Worm (Caenorhabditis elegans) whole organism, L3 larva: ENCODE measurements around the gene C30G4.4.

Experiments
- ZK546.5 ChIP-seq: sonication (generic microtip); optimal IDR thresholded peaks from 2 replicates; lab custom pipeline; 2017; ENCODE audit warnings: missing biosample characterization, missing genetic modification characterization
- aly-2 ChIP-seq: fragments of 150-350 bp; optimal IDR thresholded peaks from 2 replicates; lab custom pipeline; 2014; ENCODE audit warnings: missing biosample characterization, missing genetic modification characterization
- ama-1 ChIP-seq: fragments of 150-350 bp; optimal IDR thresholded peaks from 2 replicates; lab custom pipeline; 2018
- ceh-16 ChIP-seq: sonication (generic microtip); optimal IDR thresholded peaks from 2 replicates; lab custom pipeline; 2017; ENCODE audit warnings: missing biosample characterization, missing genetic modification characterization
- ceh-9 ChIP-seq: sonication (generic microtip); optimal IDR thresholded peaks from 2 replicates; lab custom pipeline; 2018; ENCODE audit warnings: missing biosample characterization, missing genetic modification characterization
- daf-12 ChIP-seq: fragments of 150-350 bp; optimal IDR thresholded peaks from 2 replicates; lab custom pipeline; 2014; ENCODE audit warnings: missing biosample characterization, missing genetic modification reagents, missing genetic modification characterization
- egl-27 ChIP-seq: sonication (generic microtip); optimal IDR thresholded peaks from 4 replicates; lab custom pipeline; 2017; ENCODE audit warnings: missing biosample characterization, missing genetic modification reagents, missing genetic modification characterization
- egl-5 ChIP-seq: fragments of 150-350 bp; optimal IDR thresholded peaks from 2 replicates; lab custom pipeline; 2017; ENCODE audit warnings: missing biosample characterization, missing genetic modification reagents, missing genetic modification characterization, inconsistent platforms
- elt-1 ChIP-seq: fragments of 150-350 bp; optimal IDR thresholded peaks from 2 replicates; lab custom pipeline; 2014; ENCODE audit warnings: missing biosample characterization, missing genetic modification characterization
- elt-2 ChIP-seq: sonication (generic microtip); optimal IDR thresholded peaks from 2 replicates; lab custom pipeline; 2016; ENCODE audit warnings: missing genetic modification reagents, mild to moderate bottlenecking, missing genetic modification characterization, missing compliant biosample characterization
- eor-1 ChIP-seq, 2 experiments: fragments of 150-350 bp; optimal IDR thresholded peaks; 2 replicates each; lab custom pipeline; 2014 to 2018; ENCODE audit warnings: missing biosample characterization in 2 of 2, missing genetic modification characterization in 2 of 2
- fkh-10 ChIP-seq: sonication (generic microtip); optimal IDR thresholded peaks from 2 replicates; lab custom pipeline; 2017; ENCODE audit warnings: missing biosample characterization, missing genetic modification reagents, missing genetic modification characterization
- fkh-2 ChIP-seq: fragments of 150-350 bp; optimal IDR thresholded peaks from 2 replicates; lab custom pipeline; 2014; ENCODE audit warnings: missing biosample characterization, missing genetic modification reagents, missing genetic modification characterization
- fos-1 ChIP-seq: fragments of 150-350 bp; optimal IDR thresholded peaks from 2 replicates; lab custom pipeline; 2014; ENCODE audit warnings: missing biosample characterization, missing genetic modification characterization
- hmg-11 ChIP-seq: sonication (generic microtip); optimal IDR thresholded peaks from 2 replicates; lab custom pipeline; 2016; ENCODE audit warnings: missing genetic modification characterization, missing compliant biosample characterization
- lin-15B ChIP-seq: fragments of 150-350 bp; optimal IDR thresholded peaks from 2 replicates; lab custom pipeline; 2014; ENCODE audit warnings: missing biosample characterization, missing genetic modification characterization
- lin-39 ChIP-seq: fragments of 150-350 bp; optimal IDR thresholded peaks from 2 replicates; lab custom pipeline; 2018; ENCODE audit warnings: missing biosample characterization, missing genetic modification reagents, missing genetic modification characterization
- lsy-12 ChIP-seq: sonication (generic microtip); optimal IDR thresholded peaks from 2 replicates; lab custom pipeline; 2016; ENCODE audit warnings: mild to moderate bottlenecking, missing genetic modification characterization, missing compliant biosample characterization
- mdl-1 ChIP-seq: fragments of 150-350 bp; optimal IDR thresholded peaks from 2 replicates; lab custom pipeline; 2014; ENCODE audit warnings: missing biosample characterization, missing genetic modification characterization
- mml-1 ChIP-seq: fragments of 150-350 bp; sonication (generic microtip); optimal IDR thresholded peaks from 3 replicates; lab custom pipeline; 2014; ENCODE audit warnings: missing biosample characterization, missing genetic modification characterization
- nhr-23 ChIP-seq: fragments of 150-350 bp; optimal IDR thresholded peaks from 2 replicates; lab custom pipeline; 2014; ENCODE audit warnings: missing biosample characterization, missing genetic modification reagents, missing genetic modification characterization
- nhr-237 ChIP-seq: fragments of 150-350 bp; optimal IDR thresholded peaks from 2 replicates; lab custom pipeline; 2014; ENCODE audit warnings: missing biosample characterization, missing genetic modification characterization
- nhr-25 ChIP-seq: sonication (generic microtip); optimal IDR thresholded peaks from 2 replicates; lab custom pipeline; 2017; ENCODE audit warnings: missing biosample characterization, missing genetic modification characterization
- nhr-43 ChIP-seq: sonication (generic microtip); optimal IDR thresholded peaks from 2 replicates; lab custom pipeline; 2016; ENCODE audit warnings: mild to moderate bottlenecking, missing genetic modification characterization, missing compliant biosample characterization; ENCODE audit not compliant: poor library complexity, severe bottlenecking
- nhr-67 ChIP-seq: fragments of 150-350 bp; optimal IDR thresholded peaks from 2 replicates; lab custom pipeline; 2014; ENCODE audit warnings: missing biosample characterization, missing genetic modification characterization
- nhr-77 ChIP-seq: fragments of 150-350 bp; optimal IDR thresholded peaks from 2 replicates; lab custom pipeline; 2014; ENCODE audit warnings: missing biosample characterization, missing genetic modification characterization
- pha-4 ChIP-seq: fragments of 150-350 bp; optimal IDR thresholded peaks from 2 replicates; lab custom pipeline; 2014; ENCODE audit warnings: missing biosample characterization, missing genetic modification reagents, missing genetic modification characterization
- pqm-1 ChIP-seq: fragments of 150-350 bp; optimal IDR thresholded peaks from 2 replicates; lab custom pipeline; 2017; ENCODE audit warnings: missing biosample characterization, missing genetic modification characterization, inconsistent platforms
- sea-2 ChIP-seq: fragments of 150-350 bp; sonication (generic microtip); optimal IDR thresholded peaks from 4 replicates; lab custom pipeline; 2014; ENCODE audit warnings: missing biosample characterization, missing genetic modification reagents, missing genetic modification characterization
- skn-1 ChIP-seq: fragments of 150-350 bp; optimal IDR thresholded peaks from 2 replicates; lab custom pipeline; 2014; ENCODE audit warnings: missing biosample characterization, missing genetic modification characterization
- snpc-4 ChIP-seq: fragments of 150-350 bp; optimal IDR thresholded peaks from 2 replicates; lab custom pipeline; 2014; ENCODE audit warnings: missing biosample characterization, missing genetic modification characterization
- tbx-2 ChIP-seq: sonication (generic microtip); optimal IDR thresholded peaks from 2 replicates; lab custom pipeline; 2016; ENCODE audit warnings: mild to moderate bottlenecking, missing genetic modification characterization, missing compliant biosample characterization
- ztf-4 ChIP-seq: fragments of 150-350 bp; optimal IDR thresholded peaks from 2 replicates; lab custom pipeline; 2014; ENCODE audit warnings: missing biosample characterization, missing genetic modification characterization

The C30G4.4 gene

DNA sequence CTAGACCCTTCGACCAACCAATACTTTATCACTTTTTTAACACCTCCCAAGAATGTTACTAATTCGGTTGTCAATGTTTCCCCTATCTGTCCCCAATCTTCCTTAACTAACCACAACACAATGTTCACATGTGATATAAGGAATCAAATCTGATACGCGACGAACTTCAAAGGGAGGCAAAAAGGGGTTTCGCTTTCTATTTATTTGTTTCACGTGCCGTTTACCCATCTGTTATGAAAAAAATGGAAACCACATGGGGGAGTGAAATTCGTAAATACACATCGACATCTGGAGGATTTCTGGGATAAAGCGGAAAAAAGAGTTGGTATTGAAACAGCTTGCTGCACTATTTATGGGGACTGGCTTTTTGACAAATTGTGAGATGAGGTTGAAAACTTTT lies 9.8 kb downstream of the C30G4.4 start:
- TF ChIP-seq pha-4: peak; percentile 40
- TF ChIP-seq ztf-4: no peak
- peak; percentile 41 for TF ChIP-seq nhr-43 (tag; lab: Kevin White, UChicago)

DNA sequence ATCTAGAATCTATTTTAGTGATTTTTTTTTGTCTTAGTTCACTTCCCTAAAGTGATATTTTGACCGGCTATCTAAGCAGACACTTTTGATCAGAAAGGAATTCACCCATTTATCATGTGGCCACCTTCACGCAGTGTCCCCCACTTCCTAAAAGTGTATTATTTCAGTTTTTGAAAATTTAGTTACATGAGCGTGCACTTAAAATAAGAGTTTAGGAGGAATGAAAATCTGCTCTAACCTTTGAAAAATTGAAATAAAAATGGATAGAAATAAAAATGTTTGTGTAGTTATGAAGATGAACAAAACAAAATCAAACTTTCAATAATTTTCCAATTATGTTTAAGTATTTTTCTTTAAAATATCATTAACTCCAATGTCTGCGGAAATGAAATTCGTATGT lies 12.2 kb downstream of the C30G4.4 start:
- TF ChIP-seq ztf-4 (no peak), ZK546.5 (tag; lab: Kevin White, UChicago) (no peak), lsy-12 (tag; lab: Kevin White, UChicago) (no peak), aly-2 (tag; lab: Kevin White, UChicago) (no peak), skn-1 (tag; lab: Kevin White, UChicago) (no peak)
- TF ChIP-seq, all 47 proteins: peak for 0

DNA sequence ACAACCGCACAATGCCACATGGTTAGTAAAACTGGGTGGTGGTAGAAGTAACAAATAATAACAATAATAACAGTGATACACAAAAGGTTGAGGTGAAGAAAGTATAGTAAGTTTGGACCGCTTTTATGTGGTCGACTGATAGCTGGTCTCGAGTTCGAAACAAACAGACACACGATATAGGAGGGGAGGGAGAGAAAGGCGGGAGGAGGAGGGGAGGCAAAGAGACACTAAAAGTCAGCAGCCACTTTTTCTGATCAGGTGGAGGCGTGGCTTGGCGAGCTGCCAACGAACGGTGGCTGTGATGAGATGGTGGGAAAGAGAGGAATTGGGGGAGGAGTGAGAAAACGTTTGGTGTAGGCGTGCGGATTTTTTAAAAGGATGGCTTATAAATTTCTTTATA lies 13.6 kb downstream of the C30G4.4 start:
- TF ChIP-seq sea-2 (GFP tag; lab: Kevin White, UChicago): no peak
- no peak for TF ChIP-seq ceh-16 (tag; lab: Kevin White, UChicago)
- no peak for TF ChIP-seq mml-1 (tag; lab: Kevin White, UChicago)
- peak; percentile 39 for TF ChIP-seq pha-4
- TF ChIP-seq pqm-1: no peak
- no peak for TF ChIP-seq ZK546.5 (tag; lab: Kevin White, UChicago)
- TF ChIP-seq lin-15B (tag; lab: Kevin White, UChicago): no peak
- no peak for TF ChIP-seq hmg-11 (tag; lab: Kevin White, UChicago)
- no peak for TF ChIP-seq daf-12 (tag; lab: Kevin White, UChicago)
- TF ChIP-seq fkh-10: no peak
- TF ChIP-seq aly-2 (tag; lab: Kevin White, UChicago): no peak
- no peak for TF ChIP-seq nhr-77 (tag; lab: Kevin White, UChicago)
- no peak for TF ChIP-seq fkh-2 (tag; lab: Kevin White, UChicago)
- peak; percentile 11 for TF ChIP-seq elt-2 (tag; lab: Kevin White, UChicago)
- TF ChIP-seq ceh-9 (tag; lab: Kevin White, UChicago): no peak

DNA sequence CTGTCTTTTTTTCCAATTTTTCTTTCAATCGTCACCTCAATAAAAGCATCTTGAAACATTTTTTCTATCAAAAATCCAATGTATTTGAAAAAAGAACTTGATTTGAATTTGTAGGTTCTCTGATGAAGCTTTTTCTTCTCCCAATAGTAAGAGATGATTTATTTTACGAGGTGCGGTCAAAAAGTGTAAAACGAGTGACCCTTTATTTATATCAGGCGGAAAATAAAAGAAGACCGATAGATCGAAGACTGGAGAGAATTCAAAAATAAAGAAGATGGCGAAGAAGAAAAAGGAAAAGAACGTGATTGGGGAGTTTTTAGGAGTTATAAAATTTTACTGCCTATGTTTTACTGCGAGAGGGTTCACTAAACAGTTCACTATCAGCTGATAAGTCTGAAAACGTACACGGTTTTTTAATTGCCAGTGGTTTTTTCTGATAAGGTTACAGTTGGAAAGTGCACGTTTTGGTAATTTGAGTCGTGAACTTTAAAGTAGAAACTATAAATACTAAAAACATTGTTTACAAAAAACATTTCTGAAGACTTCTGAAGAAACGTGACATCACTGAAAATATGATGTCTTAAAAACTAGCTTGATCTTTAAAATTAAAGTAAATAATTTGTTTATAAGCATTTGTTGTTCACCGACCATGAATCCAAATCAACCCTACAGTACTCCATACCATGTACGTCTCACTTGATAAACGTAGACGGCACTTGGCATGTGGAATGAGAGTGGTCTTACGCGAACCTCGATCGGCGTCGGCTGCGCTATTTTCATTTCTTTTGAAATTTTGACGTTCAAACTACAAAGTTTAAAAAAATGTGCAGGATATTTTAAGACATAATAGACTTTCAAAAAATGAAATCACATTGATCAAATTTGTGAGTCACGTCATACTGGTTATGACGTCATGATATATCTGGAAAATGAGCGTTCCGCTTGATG lies 15.9 kb downstream of the C30G4.4 start:
- TF ChIP-seq ama-1: peak; percentile 39
- peak; percentile 37 for TF ChIP-seq snpc-4 (tag; lab: Kevin White, UChicago)
- peak; percentile 69 for TF ChIP-seq pqm-1
- TF ChIP-seq ztf-4: peak; percentile 54
- no peak for TF ChIP-seq eor-1 (tag; optimal IDR thresholded peaks at IDR 0.05; lab: Kevin White, UChicago)
- TF ChIP-seq elt-2 (tag; lab: Kevin White, UChicago): peak; percentile 78
- TF ChIP-seq nhr-67 (tag; lab: Kevin White, UChicago): no peak
- no peak for TF ChIP-seq fkh-10

DNA sequence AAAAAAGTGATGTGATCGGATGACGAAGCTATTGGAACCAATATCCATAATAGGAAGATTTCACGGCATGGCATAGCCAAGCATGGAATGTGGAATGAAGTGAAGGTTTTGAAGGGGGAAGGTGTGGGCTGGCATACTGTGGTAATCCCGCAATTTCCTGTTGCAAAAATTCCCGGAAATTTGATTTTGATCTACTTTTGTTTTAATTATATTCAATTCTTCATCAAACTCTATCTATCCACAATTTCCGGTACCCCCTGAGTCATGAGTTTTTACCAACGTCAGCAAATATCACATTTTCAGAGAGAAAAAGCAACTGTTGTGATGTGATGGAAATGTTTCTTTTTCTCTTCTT lies 16.5 kb downstream of the C30G4.4 start, which contains the start of gene gcy-11:
Gene gcy-11, minus strand, starts transcription at position 101 of the 355 bp plus-strand sequence.
- TF ChIP-seq nhr-25 (tag; lab: Kevin White, UChicago) (no peak), aly-2 (tag; lab: Kevin White, UChicago) (no peak), hmg-11 (tag; lab: Kevin White, UChicago) (no peak)

DNA sequence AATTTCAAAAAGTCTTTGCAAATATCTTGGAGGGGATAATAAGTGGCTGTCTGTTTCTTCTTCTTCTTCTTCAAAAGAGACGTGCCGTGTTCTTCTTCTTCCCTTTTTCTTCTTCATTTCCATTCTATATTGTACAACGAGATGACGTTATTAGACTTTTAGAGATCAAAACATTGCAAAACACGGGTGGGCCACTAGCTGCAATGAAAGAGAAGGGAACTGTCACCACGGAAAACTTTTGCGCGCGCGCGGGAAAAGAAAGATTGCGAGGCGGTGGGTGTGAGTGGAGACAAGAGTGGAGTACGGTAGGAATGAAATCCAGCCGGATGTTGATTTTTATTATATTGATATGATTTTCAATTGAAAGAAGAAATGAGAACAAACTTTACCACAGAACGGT lies 17.9 kb downstream of the C30G4.4 start:
- peak; percentile 4 for TF ChIP-seq nhr-23 (tag; lab: Kevin White, UChicago)
- peak; percentile 29 for TF ChIP-seq lin-15B (tag; lab: Kevin White, UChicago)
- no peak for TF ChIP-seq mdl-1 (tag; lab: Kevin White, UChicago)

DNA sequence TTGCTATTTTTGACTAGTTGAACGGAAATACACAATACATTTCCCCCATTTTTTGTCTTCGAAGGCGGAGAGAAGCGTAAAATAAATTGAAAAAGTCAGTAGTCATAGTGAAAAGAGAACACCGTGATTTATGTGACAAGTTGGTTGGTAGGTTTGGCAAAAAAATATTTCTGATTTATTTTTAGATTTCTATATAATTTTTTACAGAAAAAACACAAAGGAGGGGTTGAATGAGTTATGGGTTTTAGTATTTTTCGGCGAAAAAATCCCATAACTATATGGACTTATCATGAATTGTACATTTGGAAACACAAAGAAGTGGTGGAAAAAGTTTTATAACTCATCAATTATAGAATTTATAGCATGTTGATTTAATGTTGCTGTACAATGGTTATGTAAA lies 26.5 kb downstream of the C30G4.4 start, which contains the start of gene C30G4.2:
Gene C30G4.2, minus strand, starts transcription at position 101 of the 400 bp plus-strand sequence.
- no peak for TF ChIP-seq elt-1 (tag; lab: Kevin White, UChicago)
- no peak for TF ChIP-seq ama-1
- no peak for TF ChIP-seq lin-39
- no peak for TF ChIP-seq fos-1 (tag; lab: Kevin White, UChicago)
- no peak for TF ChIP-seq tbx-2 (tag; lab: Kevin White, UChicago)
- TF ChIP-seq nhr-237 (tag; lab: Kevin White, UChicago): no peak
- no peak for TF ChIP-seq egl-5 (tag; lab: Kevin White, UChicago)
- TF ChIP-seq lsy-12 (tag; lab: Kevin White, UChicago): no peak
- no peak for TF ChIP-seq nhr-25 (tag; lab: Kevin White, UChicago)
- TF ChIP-seq sea-2 (GFP tag; lab: Kevin White, UChicago): no peak
- no peak for TF ChIP-seq nhr-23 (tag; lab: Kevin White, UChicago)
- no peak for TF ChIP-seq aly-2 (tag; lab: Kevin White, UChicago)
- no peak for TF ChIP-seq nhr-67 (tag; lab: Kevin White, UChicago)
- no peak for TF ChIP-seq egl-27 (tag; lab: Kevin White, UChicago)
- no peak for TF ChIP-seq pqm-1
- TF ChIP-seq nhr-77 (tag; lab: Kevin White, UChicago): no peak
- TF ChIP-seq, all 47 proteins: peak for 0
